Worm (Caenorhabditis elegans) whole organism, late embryonic: ENCODE data around the gene fbxa-48.

Experiments
- C08G9.2 ChIP-seq: sonication (generic microtip); optimal IDR thresholded peaks from 2 replicates; lab custom pipeline; 2016; ENCODE audit warnings: mild to moderate bottlenecking, missing genetic modification characterization, moderate library complexity, missing compliant biosample characterization
- F13H6.1 ChIP-seq: sonication (generic microtip); optimal IDR thresholded peaks from 2 replicates; lab custom pipeline; 2016; ENCODE audit warnings: missing genetic modification characterization, missing compliant biosample characterization
- K02D7.2 ChIP-seq: sonication (generic microtip); optimal IDR thresholded peaks from 2 replicates; lab custom pipeline; 2017; ENCODE audit warnings: mild to moderate bottlenecking, missing genetic modification characterization, missing compliant biosample characterization
- T23F11.4 ChIP-seq: fragments of 200-800 bp; sonication (Bioruptor generic); optimal IDR thresholded peaks from 2 replicates; lab custom pipeline; 2018; ENCODE audit warnings: mild to moderate bottlenecking, missing genetic modification characterization, missing compliant biosample characterization
- ahr-1 ChIP-seq: sonication (generic microtip); optimal IDR thresholded peaks from 2 replicates; lab custom pipeline; 2016; ENCODE audit warnings: missing genetic modification characterization, missing compliant biosample characterization
- ama-1 ChIP-seq: fragments of 150-350 bp; optimal IDR thresholded peaks from 2 replicates; lab custom pipeline; 2014
- ceh-22 ChIP-seq: sonication (generic microtip); optimal IDR thresholded peaks from 2 replicates; lab custom pipeline; 2017; ENCODE audit warnings: missing biosample characterization, missing genetic modification characterization
- ceh-30 ChIP-seq: fragments of 150-350 bp; optimal IDR thresholded peaks from 2 replicates; lab custom pipeline; 2014; ENCODE audit warnings: missing biosample characterization, missing genetic modification characterization
- ceh-31 ChIP-seq: sonication (generic microtip); optimal IDR thresholded peaks from 2 replicates; lab custom pipeline; 2016; ENCODE audit warnings: missing genetic modification characterization, missing compliant biosample characterization
- ceh-45 ChIP-seq: fragments of 200-800 bp; sonication (Bioruptor generic); IDR thresholded peaks from 2 replicates; pipeline ENCODE4 v1.3.6; 2022; ENCODE audit warnings: missing genetic modification reagents, missing genetic modification characterization, missing compliant biosample characterization
- ceh-48 ChIP-seq: sonication (generic microtip); optimal IDR thresholded peaks from 2 replicates; lab custom pipeline; 2016; ENCODE audit warnings: missing genetic modification characterization, inconsistent platforms, missing compliant biosample characterization
- che-1 ChIP-seq: sonication (generic microtip); optimal IDR thresholded peaks from 2 replicates; lab custom pipeline; 2016; ENCODE audit warnings: mild to moderate bottlenecking, missing genetic modification characterization, missing compliant biosample characterization
- dmd-4 ChIP-seq: sonication (generic microtip); optimal IDR thresholded peaks from 2 replicates; lab custom pipeline; 2016; ENCODE audit warnings: borderline replicate concordance, missing genetic modification characterization, missing compliant biosample characterization
- elt-2 ChIP-seq: sonication (generic microtip); optimal IDR thresholded peaks from 2 replicates; lab custom pipeline; 2016; ENCODE audit warnings: missing genetic modification reagents, missing genetic modification characterization, missing compliant biosample characterization
- ets-4 ChIP-seq: sonication (generic microtip); optimal IDR thresholded peaks from 2 replicates; lab custom pipeline; 2016; ENCODE audit warnings: missing genetic modification characterization, missing compliant biosample characterization
- fkh-6 ChIP-seq: sonication (generic microtip); optimal IDR thresholded peaks from 2 replicates; lab custom pipeline; 2016; ENCODE audit warnings: missing genetic modification characterization, missing compliant biosample characterization
- gmeb-2 ChIP-seq: sonication (generic microtip); optimal IDR thresholded peaks from 2 replicates; lab custom pipeline; 2016; ENCODE audit warnings: missing genetic modification characterization, inconsistent platforms, missing compliant biosample characterization
- hlh-13 ChIP-seq: fragments of 200-800 bp; sonication (Bioruptor generic); optimal IDR thresholded peaks from 2 replicates; lab custom pipeline; 2018; ENCODE audit warnings: mild to moderate bottlenecking, missing genetic modification characterization, missing compliant biosample characterization
- hlh-15 ChIP-seq: sonication (generic microtip); optimal IDR thresholded peaks from 2 replicates; lab custom pipeline; 2016; ENCODE audit warnings: missing genetic modification characterization, missing compliant biosample characterization
- hlh-30 ChIP-seq: sonication (generic microtip); optimal IDR thresholded peaks from 2 replicates; lab custom pipeline; 2017; ENCODE audit warnings: antibody characterized with exemption, missing genetic modification characterization, missing compliant biosample characterization; ENCODE audit not compliant: insufficient read depth
- hlh-6 ChIP-seq: sonication (generic microtip); optimal IDR thresholded peaks from 2 replicates; lab custom pipeline; 2016; ENCODE audit warnings: missing genotype, missing genetic modification characterization, missing compliant biosample characterization
- lin-11 ChIP-seq: fragments of 200-800 bp; sonication (Bioruptor generic); optimal IDR thresholded peaks from 2 replicates; lab custom pipeline; 2018; ENCODE audit warnings: mild to moderate bottlenecking, missing genetic modification characterization, missing compliant biosample characterization
- madf-2 ChIP-seq: sonication (generic microtip); optimal IDR thresholded peaks from 2 replicates; lab custom pipeline; 2017; ENCODE audit warnings: missing genetic modification characterization, missing compliant biosample characterization
- nhr-11 ChIP-seq: fragments of 150-350 bp; optimal IDR thresholded peaks from 2 replicates; lab custom pipeline; 2014; ENCODE audit warnings: missing biosample characterization, missing genetic modification characterization
- npax-4 ChIP-seq: sonication (generic microtip); optimal IDR thresholded peaks from 2 replicates; lab custom pipeline; 2016; ENCODE audit warnings: missing genetic modification characterization, missing compliant biosample characterization
- odd-2 ChIP-seq: sonication (generic microtip); optimal IDR thresholded peaks from 2 replicates; lab custom pipeline; 2017; ENCODE audit warnings: antibody characterized with exemption, mild to moderate bottlenecking, missing genetic modification characterization, missing compliant biosample characterization
- pag-3 ChIP-seq: sonication (generic microtip); optimal IDR thresholded peaks from 2 replicates; lab custom pipeline; 2016; ENCODE audit warnings: missing compliant biosample characterization, missing genetic modification characterization, borderline replicate concordance
- sox-2 ChIP-seq: fragments of 200-800 bp; sonication (Bioruptor generic); IDR thresholded peaks from 2 replicates; pipeline ENCODE4 v1.3.6; 2022; ENCODE audit warnings: missing genetic modification reagents, missing genetic modification characterization, missing compliant biosample characterization
- tbx-7 ChIP-seq: sonication (generic microtip); optimal IDR thresholded peaks from 2 replicates; lab custom pipeline; 2016; ENCODE audit warnings: missing genotype, missing genetic modification characterization, missing compliant biosample characterization
- unc-3 ChIP-seq, 2 experiments: fragments of 200-800 bp in 1 of 2; sonication (Bioruptor generic) in 1 of 2; sonication (generic microtip) in 1 of 2; conservative IDR thresholded peaks in 1 of 2; optimal IDR thresholded peaks in 1 of 2; 2 replicates each; pipeline versions ENCODE4 v1.3.6 to Lab custom; 2016 to 2022; ENCODE audit warnings: missing compliant biosample characterization in 2 of 2, missing genetic modification characterization in 2 of 2, missing genetic modification reagents in 1 of 2
- unc-42 ChIP-seq: sonication (generic microtip); optimal IDR thresholded peaks from 2 replicates; lab custom pipeline; 2016; ENCODE audit warnings: missing genotype, missing genetic modification characterization, missing compliant biosample characterization
- unc-55 ChIP-seq: sonication (generic microtip); optimal IDR thresholded peaks from 2 replicates; lab custom pipeline; 2017; ENCODE audit warnings: missing biosample characterization, missing genetic modification reagents, missing genetic modification characterization
- unc-86 ChIP-seq: sonication (generic microtip); optimal IDR thresholded peaks from 2 replicates; lab custom pipeline; 2016; ENCODE audit warnings: missing genetic modification characterization, missing compliant biosample characterization
- ztf-16 ChIP-seq: sonication (generic microtip); optimal IDR thresholded peaks from 2 replicates; lab custom pipeline; 2017; ENCODE audit warnings: missing genetic modification characterization, missing compliant biosample characterization

fbxa-48 gene

DNA sequence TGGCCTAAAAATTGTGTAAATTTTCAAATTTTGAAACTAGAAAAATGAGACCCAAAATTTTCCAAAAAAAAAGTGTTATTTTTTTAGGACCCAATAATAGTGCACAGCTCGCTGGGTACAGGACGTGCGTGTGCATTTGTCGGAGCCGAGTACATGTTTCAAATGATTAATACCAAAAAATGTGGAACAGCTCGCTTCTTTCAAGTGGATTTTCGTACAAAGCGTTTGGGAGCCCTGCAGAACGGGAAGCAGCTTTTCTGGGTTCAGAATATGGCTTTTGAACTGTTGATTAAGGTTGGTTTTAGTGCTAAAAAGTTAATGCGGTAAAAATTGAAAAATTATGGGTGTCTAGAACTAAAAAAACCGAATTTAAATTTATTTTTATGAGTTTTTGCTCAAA is 16.3 kb upstream of the fbxa-48 start:
- TF ChIP-seq ceh-22 (tag; lab: Kevin White, UChicago) (no peak), odd-2 (tag; lab: Kevin White, UChicago) (no peak), hlh-15 (no peak), npax-4 (tag; lab: Kevin White, UChicago) (no peak), che-1 (tag; lab: Kevin White, UChicago) (no peak), hlh-6 (tag; lab: Kevin White, UChicago) (no peak), lin-11 (no peak)
- TF ChIP-seq, all 69 proteins: peak for 0

ce11 chrIII:2283341-2283847 is 11.4 kb upstream of the fbxa-48 start:
- TF ChIP-seq ets-4 (tag; lab: Kevin White, UChicago) = no peak
- TF ChIP-seq gmeb-2 = no peak
- TF ChIP-seq ceh-48 (tag; lab: Kevin White, UChicago) = peak; percentile 92

DNA sequence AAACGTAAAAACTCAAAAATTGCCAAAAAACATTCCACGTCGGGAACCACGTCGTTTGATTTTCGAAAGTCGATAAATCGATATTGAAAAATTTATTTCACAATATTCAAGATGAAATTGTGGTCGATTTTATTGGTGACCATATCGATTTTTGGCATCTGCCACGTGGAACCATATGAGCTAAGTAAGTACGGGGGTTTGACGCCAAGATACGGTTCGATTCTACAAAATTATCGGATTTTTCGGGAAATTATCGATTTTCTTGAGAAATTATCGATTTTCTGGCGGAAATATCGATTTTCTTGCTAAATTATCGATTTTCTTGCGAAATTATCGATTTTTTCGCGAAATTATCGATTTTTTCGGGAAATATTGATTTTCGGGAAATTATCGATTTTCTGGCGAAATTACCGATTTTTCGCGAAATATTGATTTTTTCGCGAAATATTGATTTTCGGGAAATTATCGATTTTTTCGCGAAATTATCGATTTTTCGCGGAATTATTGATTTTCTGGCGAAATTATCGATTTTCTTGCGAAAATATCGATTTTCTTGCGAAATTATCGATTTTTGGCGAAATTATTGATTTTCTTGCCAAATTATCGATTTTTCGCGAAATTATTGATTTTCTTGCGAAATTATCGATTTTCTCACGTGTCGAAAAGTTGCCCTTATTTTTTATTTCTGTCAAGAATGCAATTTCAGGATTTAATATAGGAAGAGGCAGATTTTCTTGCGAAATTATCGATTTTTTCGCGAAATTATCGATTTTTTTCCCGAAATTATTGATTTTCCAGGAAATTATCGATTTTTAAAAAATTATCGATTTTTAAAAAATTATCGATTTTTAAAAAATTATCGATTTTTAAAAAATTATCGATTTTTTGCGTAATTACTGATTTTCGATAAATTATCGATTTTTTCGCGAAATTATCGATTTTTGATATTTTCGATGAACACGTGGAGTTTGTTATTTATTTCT is 10.3 kb upstream of the fbxa-48 start, which contains the start of gene Y54F10BM.3:
TSS of gene Y54F10BM.3 (plus strand) at position 51 of the 983 bp plus-strand sequence.
- TF ChIP-seq ceh-48 (tag; lab: Kevin White, UChicago) (peak; percentile 98), ama-1 (lab: Kevin White, UChicago) (no peak), ceh-30 (tag; lab: Kevin White, UChicago) (no peak), ceh-45 (no peak), che-1 (tag; lab: Kevin White, UChicago) (peak; percentile 6), unc-86 (tag; lab: Kevin White, UChicago) (no peak), dmd-4 (tag; lab: Kevin White, UChicago) (no peak), sox-2 (GFP tag; lab: Robert Waterston, UW) (no peak)

ce11 chrIII:2280569-2280968 is 8.6 kb upstream of the fbxa-48 start, which contains the start of gene Y54F10BM.22:
TSS of gene Y54F10BM.22 (plus strand) at chrIII:2280899.
- no peak for TF ChIP-seq unc-55 (GFP tag; lab: Kevin White, UChicago)
- TF ChIP-seq ceh-31 = no peak
- no peak for TF ChIP-seq ahr-1 (tag; lab: Kevin White, UChicago)
- TF ChIP-seq pag-3 (tag; lab: Kevin White, UChicago) = no peak
- TF ChIP-seq ceh-30 (tag; lab: Kevin White, UChicago) = no peak
- no peak for TF ChIP-seq unc-3 (GFP tag; conservative IDR thresholded peaks at IDR 0.05; lab: Robert Waterston, UW)
- no peak for TF ChIP-seq unc-3 (tag; optimal IDR thresholded peaks at IDR 0.05; lab: Kevin White, UChicago)
- no peak for TF ChIP-seq odd-2 (tag; lab: Kevin White, UChicago)
- no peak for TF ChIP-seq nhr-11 (tag; lab: Kevin White, UChicago)
- TF ChIP-seq F13H6.1 = no peak
- TF ChIP-seq lin-11 = no peak
- no peak for TF ChIP-seq C08G9.2
- TF ChIP-seq fkh-6 = no peak
- no peak for TF ChIP-seq unc-42 (tag; lab: Kevin White, UChicago)
- TF ChIP-seq, all 69 proteins: peak for 0

ce11 chrIII:2279457-2279856 is 7.5 kb upstream of the fbxa-48 start, which contains the start of gene Y54F10BM.23:
TSS of gene Y54F10BM.23 (minus strand) at chrIII:2279557.
- TF ChIP-seq K02D7.2 (tag; lab: Kevin White, UChicago) (no peak), ztf-16 (tag; lab: Kevin White, UChicago) (no peak), pag-3 (tag; lab: Kevin White, UChicago) (no peak), elt-2 (tag; lab: Kevin White, UChicago) (no peak), tbx-7 (tag; lab: Kevin White, UChicago) (no peak), hlh-13 (GFP tag; lab: Kevin White, UChicago) (no peak), fkh-6 (no peak), madf-2 (tag; lab: Kevin White, UChicago) (no peak), hlh-30 (tag; lab: Kevin White, UChicago) (no peak), T23F11.4 (GFP tag; lab: Kevin White, UChicago) (no peak), unc-55 (GFP tag; lab: Kevin White, UChicago) (no peak)
